Fruit fly (Drosophila melanogaster) whole organism, embryonic: ENCODE results near the gene geko.

Experiments used
- BEAF-32 ChIP-seq: fragments of 200-800 bp; sonication (Bioruptor generic); optimal IDR thresholded peaks from 3 replicates; lab custom pipeline; 2017; ENCODE audit warnings: missing biosample characterization, missing genetic modification characterization, mild to moderate bottlenecking, moderate library complexity, missing genetic modification reagents
- C15 ChIP-seq: fragments of 200-800 bp; sonication (Bioruptor generic); IDR thresholded peaks from 3 replicates; pipeline ENCODE4 v1.3.6; 2022; ENCODE audit warnings: missing biosample characterization, missing genetic modification characterization
- CG10431 ChIP-seq: fragments of 200-800 bp; sonication (Bioruptor generic); optimal IDR thresholded peaks from 3 replicates; lab custom pipeline; 2018; ENCODE audit warnings: missing biosample characterization, mild to moderate bottlenecking, missing genetic modification characterization
- CG10462 ChIP-seq: fragments of 200-800 bp; sonication (Bioruptor generic); optimal IDR thresholded peaks from 2 replicates; lab custom pipeline; 2016; ENCODE audit warnings: missing biosample characterization, missing genetic modification characterization
- CG11695 ChIP-seq: fragments of 200-800 bp; sonication (Bioruptor generic); IDR thresholded peaks from 3 replicates; pipeline ENCODE4 v1.3.6; 2022; ENCODE audit warnings: missing biosample characterization, missing genetic modification characterization
- CG12391 ChIP-seq: fragments of 200-800 bp; sonication (Bioruptor generic); optimal IDR thresholded peaks from 3 replicates; lab custom pipeline; 2018; ENCODE audit warnings: missing biosample characterization, mild to moderate bottlenecking, missing genetic modification characterization, moderate library complexity
- CG13624 ChIP-seq: fragments of 200-800 bp; sonication (Bioruptor generic); optimal IDR thresholded peaks from 2 replicates; lab custom pipeline; 2016; ENCODE audit warnings: missing biosample characterization, missing genetic modification characterization
- CG1603 ChIP-seq: fragments of 200-800 bp; sonication (Bioruptor generic); optimal IDR thresholded peaks from 2 replicates; lab custom pipeline; 2019; ENCODE audit warnings: missing biosample characterization, mild to moderate bottlenecking, missing genetic modification characterization, moderate library complexity
- CG16815 ChIP-seq: fragments of 200-800 bp; sonication (Bioruptor generic); optimal IDR thresholded peaks from 3 replicates; lab custom pipeline; 2017; ENCODE audit warnings: missing biosample characterization, mild to moderate bottlenecking, missing genetic modification characterization
- CG18476 ChIP-seq: fragments of 200-800 bp; sonication (Bioruptor generic); optimal IDR thresholded peaks from 2 replicates; lab custom pipeline; 2016; ENCODE audit warnings: missing biosample characterization, mild to moderate bottlenecking, missing genetic modification characterization
- CG2199 ChIP-seq: fragments of 200-800 bp; sonication (Bioruptor generic); IDR thresholded peaks from 3 replicates; pipeline ENCODE4 v1.3.6; 2022; ENCODE audit warnings: missing biosample characterization, missing genetic modification characterization
- CG33213 ChIP-seq: fragments of 200-800 bp; sonication (Bioruptor generic); optimal IDR thresholded peaks from 3 replicates; lab custom pipeline; 2016; ENCODE audit warnings: missing biosample characterization, missing genetic modification characterization
- CG43689 ChIP-seq: fragments of 200-800 bp; sonication (Bioruptor generic); IDR thresholded peaks from 2 replicates; pipeline ENCODE4 v1.3.6; 2022; ENCODE audit warnings: missing biosample characterization, missing genetic modification characterization
- CG4424 ChIP-seq: fragments of 200-800 bp; sonication (Bioruptor generic); optimal IDR thresholded peaks from 3 replicates; lab custom pipeline; 2016; ENCODE audit warnings: missing biosample characterization, missing genetic modification characterization
- CG6272 ChIP-seq: fragments of 200-800 bp; sonication (Bioruptor generic); IDR thresholded peaks from 2 replicates; pipeline ENCODE4 v1.3.6; 2022; ENCODE audit warnings: missing biosample characterization, missing genetic modification characterization
- CG6765 ChIP-seq: fragments of 200-800 bp; sonication (Bioruptor generic); optimal IDR thresholded peaks from 3 replicates; lab custom pipeline; 2017; ENCODE audit warnings: missing biosample characterization, mild to moderate bottlenecking, missing genetic modification characterization
- CG6791 ChIP-seq: fragments of 200-800 bp; sonication (Bioruptor generic); IDR thresholded peaks from 3 replicates; pipeline ENCODE4 v1.3.6; 2022; ENCODE audit warnings: missing biosample characterization, missing genetic modification characterization; ENCODE audit not compliant: partially characterized antibody
- CG7372 ChIP-seq: fragments of 200-800 bp; sonication (Bioruptor generic); IDR thresholded peaks from 2 replicates; pipeline ENCODE4 v1.3.6; 2022; ENCODE audit warnings: missing biosample characterization, missing genetic modification characterization
- CG7556 ChIP-seq: fragments of 200-800 bp; sonication (Bioruptor generic); optimal IDR thresholded peaks from 2 replicates; lab custom pipeline; 2017; ENCODE audit warnings: missing biosample characterization, mild to moderate bottlenecking, missing genetic modification characterization
- CG8478 ChIP-seq: fragments of >200 bp; optimal IDR thresholded peaks from 2 replicates; lab custom pipeline; 2018
- CoRest ChIP-seq: fragments of 200-800 bp; sonication (Bioruptor generic); optimal IDR thresholded peaks from 3 replicates; lab custom pipeline; 2018; ENCODE audit warnings: missing biosample characterization, mild to moderate bottlenecking, missing genetic modification characterization, moderate library complexity
- Drgx ChIP-seq: fragments of 200-800 bp; sonication (Bioruptor generic); IDR thresholded peaks from 2 replicates; pipeline ENCODE4 v1.3.6; 2022; ENCODE audit warnings: missing biosample characterization, missing genetic modification characterization
- E2f1 ChIP-seq: fragments of 200-800 bp; sonication (Bioruptor generic); IDR thresholded peaks from 2 replicates; pipeline ENCODE4 v1.3.6; 2022; ENCODE audit warnings: missing biosample characterization, missing genetic modification characterization
- Elba2 ChIP-seq: fragments of 200-800 bp; sonication (Bioruptor generic); optimal IDR thresholded peaks from 3 replicates; lab custom pipeline; 2016; ENCODE audit warnings: missing biosample characterization, missing genetic modification characterization
- Jarid2 ChIP-seq: fragments of 200-800 bp; sonication (Bioruptor generic); optimal IDR thresholded peaks from 3 replicates; lab custom pipeline; 2017; ENCODE audit warnings: mild to moderate bottlenecking, missing biosample characterization, missing genetic modification reagents, missing genetic modification characterization
- Mad ChIP-seq: fragments of 200-800 bp; sonication (Bioruptor generic); optimal IDR thresholded peaks from 2 replicates; lab custom pipeline; 2016; ENCODE audit warnings: missing biosample characterization, missing genetic modification characterization
- NC2β ChIP-seq: fragments of 200-800 bp; sonication (Bioruptor generic); optimal IDR thresholded peaks from 2 replicates; lab custom pipeline; 2016; ENCODE audit warnings: missing biosample characterization, missing genetic modification characterization
- Opbp ChIP-seq: fragments of 200-800 bp; sonication (Bioruptor generic); IDR thresholded peaks from 3 replicates; pipeline ENCODE4 v1.3.6; 2022; ENCODE audit warnings: missing biosample characterization, missing genetic modification characterization; ENCODE audit not compliant: partially characterized antibody
- Side ChIP-seq: fragments of 200-800 bp; sonication (Bioruptor generic); optimal IDR thresholded peaks from 2 replicates; lab custom pipeline; 2016; ENCODE audit warnings: missing biosample characterization, missing genetic modification characterization
- Trl ChIP-seq, 3 experiments: fragments of >200 bp in 2 of 3; fragments of 200-800 bp in 1 of 3; sonication (Bioruptor generic) in 1 of 3; optimal IDR thresholded peaks; 2 replicates in 1 of 3; 3 replicates in 2 of 3; lab custom pipeline; 2016 to 2017; ENCODE audit warnings: missing biosample characterization in 1 of 3, missing genetic modification characterization in 1 of 3
- Vsx1 ChIP-seq: fragments of 200-800 bp; sonication (Bioruptor generic); optimal IDR thresholded peaks from 2 replicates; lab custom pipeline; 2017; ENCODE audit warnings: missing biosample characterization, mild to moderate bottlenecking, missing genetic modification characterization, missing genetic modification reagents
- Xbp1 ChIP-seq: fragments of 200-800 bp; sonication (Bioruptor generic); optimal IDR thresholded peaks from 3 replicates; lab custom pipeline; 2016; ENCODE audit warnings: missing biosample characterization, mild to moderate bottlenecking, missing genetic modification characterization
- ac ChIP-seq: fragments of 200-800 bp; sonication (Bioruptor generic); optimal IDR thresholded peaks from 3 replicates; lab custom pipeline; 2017; ENCODE audit warnings: missing biosample characterization, mild to moderate bottlenecking, missing genetic modification characterization
- cg ChIP-seq: fragments of 200-800 bp; sonication (Bioruptor generic); optimal IDR thresholded peaks from 3 replicates; lab custom pipeline; 2019; ENCODE audit warnings: missing biosample characterization, mild to moderate bottlenecking, missing genetic modification characterization, moderate library complexity
- chinmo ChIP-seq: fragments of 200-800 bp; sonication (Bioruptor generic); IDR thresholded peaks from 4 replicates; pipeline ENCODE4 v1.3.6; 2022; ENCODE audit warnings: missing biosample characterization, missing genetic modification characterization; ENCODE audit not compliant: partially characterized antibody
- cwo ChIP-seq: fragments of 200-800 bp; sonication (Bioruptor generic); optimal IDR thresholded peaks from 3 replicates; lab custom pipeline; 2017; ENCODE audit warnings: missing biosample characterization, missing genetic modification characterization, mild to moderate bottlenecking, moderate library complexity, missing genetic modification reagents
- dm ChIP-seq: fragments of 200-800 bp; sonication (Bioruptor generic); optimal IDR thresholded peaks from 3 replicates; lab custom pipeline; 2016; ENCODE audit warnings: missing biosample characterization, missing genetic modification characterization
- emc ChIP-seq: fragments of 200-800 bp; sonication (Bioruptor generic); optimal IDR thresholded peaks from 2 replicates; lab custom pipeline; 2016; ENCODE audit warnings: missing biosample characterization, missing genetic modification characterization
- fru ChIP-seq: fragments of >200 bp; optimal IDR thresholded peaks from 2 replicates; lab custom pipeline; 2017
- knrl ChIP-seq: fragments of 200-800 bp; sonication (Bioruptor generic); IDR thresholded peaks from 3 replicates; pipeline ENCODE4 v1.3.6; 2022; ENCODE audit warnings: missing biosample characterization, missing genetic modification characterization; ENCODE audit not compliant: partially characterized antibody
- mirr ChIP-seq: fragments of 200-800 bp; sonication (Bioruptor generic); optimal IDR thresholded peaks from 3 replicates; lab custom pipeline; 2018; ENCODE audit warnings: missing biosample characterization, mild to moderate bottlenecking, missing genetic modification characterization
- nerfin-2 ChIP-seq: fragments of 200-800 bp; sonication (Bioruptor generic); IDR thresholded peaks from 2 replicates; pipeline ENCODE4 v1.3.6; 2022; ENCODE audit warnings: missing biosample characterization, missing genetic modification characterization; ENCODE audit not compliant: partially characterized antibody
- nmo ChIP-seq: fragments of 200-800 bp; sonication (Bioruptor generic); optimal IDR thresholded peaks from 2 replicates; lab custom pipeline; 2018; ENCODE audit warnings: missing biosample characterization, mild to moderate bottlenecking, missing genetic modification characterization, moderate library complexity
- nom ChIP-seq: fragments of 200-800 bp; sonication (Bioruptor generic); optimal IDR thresholded peaks from 2 replicates; lab custom pipeline; 2017; ENCODE audit warnings: missing biosample characterization, missing genetic modification characterization, mild to moderate bottlenecking, moderate library complexity, missing genetic modification reagents
- org-1 ChIP-seq: fragments of 200-800 bp; sonication (Bioruptor generic); optimal IDR thresholded peaks from 2 replicates; lab custom pipeline; 2017; ENCODE audit warnings: missing biosample characterization, missing genetic modification characterization
- pan ChIP-seq, 4 experiments: fragments of >200 bp in 3 of 4; fragments of 200-800 bp in 1 of 4; sonication (Bioruptor generic) in 1 of 4; optimal IDR thresholded peaks in 3 of 4; IDR thresholded peaks in 1 of 4; 2 replicates each; pipeline versions ENCODE4 v1.3.6 to Lab custom; 2017 to 2022; ENCODE audit warnings: missing biosample characterization in 2 of 4, missing genetic modification characterization in 2 of 4, mixed read lengths in 1 of 4
- ro ChIP-seq: fragments of 200-800 bp; sonication (Bioruptor generic); IDR thresholded peaks from 2 replicates; pipeline ENCODE4 v1.3.6; 2022; ENCODE audit warnings: missing biosample characterization, missing genetic modification characterization

Gene geko

dm6 chr3L:18106021-18106944 is 32.9 kb upstream of the geko start, which contains the start of the genes CG13698 and mRpS26 (continued):
- no peak for TF ChIP-seq mirr (GFP tag; lab: Kevin White, UChicago)
- no peak; the same call in 1 of the 2 replicates for TF ChIP-seq nerfin-2
- peak; percentile 72 for TF ChIP-seq CG4424 (GFP tag; lab: Kevin White, UChicago)
- 0 out of 2 replicates have a peak, but pooled peaks have one; percentile 9 for TF ChIP-seq E2f1 (GFP tag; lab: Robert Waterston, UW)
- TF ChIP-seq CG7556 (GFP tag; lab: Kevin White, UChicago), result peak; percentile 71
- TF ChIP-seq cwo (GFP tag; lab: Kevin White, UChicago), result peak; percentile 53
- no peak for TF ChIP-seq Vsx1 (GFP tag; lab: Kevin White, UChicago)
- no peak for TF ChIP-seq CG8478 (lab: Kevin White, UChicago)
- TF ChIP-seq CoRest (tag; lab: Kevin White, UChicago), result peak; percentile 86
- peak; percentile 9 for TF ChIP-seq CG10462 (GFP tag; lab: Kevin White, UChicago)
- TF ChIP-seq Mad (GFP tag; lab: Kevin White, UChicago), result peak; percentile 52
- no peak for TF ChIP-seq NC2β (GFP tag; lab: Kevin White, UChicago)
- TF ChIP-seq CG6272 (GFP tag; lab: Robert Waterston, UW), result 0 out of 2 replicates have a peak, but pooled peaks have one; percentile 13
- peak; percentile 34 for TF ChIP-seq org-1 (GFP tag; lab: Kevin White, UChicago)
- peak; percentile 86 for TF ChIP-seq CG12391
- TF ChIP-seq Elba2 (GFP tag; lab: Kevin White, UChicago), result no peak
- TF ChIP-seq ac (GFP tag; lab: Kevin White, UChicago), result no peak
- no peak for TF ChIP-seq ro (GFP tag; lab: Robert Waterston, UW)
- TF ChIP-seq Opbp, result peak; percentile 66; the same call in 1 of the 3 replicates
- TF ChIP-seq CG11695, result no peak; the same call in 2 of the 3 replicates
- peak; percentile 26; the same call in 1 of the 3 replicates for TF ChIP-seq knrl (GFP tag; lab: Robert Waterston, UW)
- TF ChIP-seq BEAF-32 (GFP tag; lab: Kevin White, UChicago), result peak; percentile 57
- peak; percentile 48 for TF ChIP-seq CG13624 (GFP tag; lab: Kevin White, UChicago)
- TF ChIP-seq dm (GFP tag; lab: Kevin White, UChicago), result no peak
- peak; percentile 71; the same call in 2 of the 3 replicates for TF ChIP-seq CG2199 (GFP tag; lab: Robert Waterston, UW)
- TF ChIP-seq Jarid2, result peak; percentile 90
- no peak; the same call in 2 of the 4 replicates for TF ChIP-seq chinmo
- peak; percentile 60; the same call in 2 of the 3 replicates for TF ChIP-seq CG6791 (GFP tag; lab: Robert Waterston, UW)
- peak; percentile 69 for TF ChIP-seq CG7372 (GFP tag; lab: Robert Waterston, UW)
- no peak for TF ChIP-seq emc (GFP tag; lab: Kevin White, UChicago)
- peak; percentile 53 for TF ChIP-seq CG16815
- TF ChIP-seq Drgx (GFP tag; lab: Robert Waterston, UW), result peak; percentile 34; the same call in 1 of the 2 replicates
- peak; percentile 39 for TF ChIP-seq CG10431 (GFP tag; lab: Kevin White, UChicago)
- TF ChIP-seq CG6765 (GFP tag; lab: Kevin White, UChicago), result peak; percentile 40
- TF ChIP-seq Side (GFP tag; lab: Kevin White, UChicago), result no peak
- no peak for TF ChIP-seq C15 (GFP tag; lab: Robert Waterston, UW)
- TF ChIP-seq CG43689 (GFP tag; lab: Robert Waterston, UW), result no peak
- no peak for TF ChIP-seq fru (lab: Kevin White, UChicago)
- TF ChIP-seq CG1603 (tag; lab: Kevin White, UChicago), result peak; percentile 30
- peak; percentile 82 for TF ChIP-seq nmo (GFP tag; lab: Kevin White, UChicago)
- TF ChIP-seq CG33213 (GFP tag; lab: Kevin White, UChicago), result no peak
- TF ChIP-seq nom (GFP tag; lab: Kevin White, UChicago), result no peak
- TF ChIP-seq Xbp1 (GFP tag; lab: Kevin White, UChicago), result peak; percentile 80
- peak; percentile 14 for TF ChIP-seq CG18476
- TF ChIP-seq cg (GFP tag; lab: Kevin White, UChicago), result no peak
- TF ChIP-seq pan (optimal IDR thresholded peaks at IDR 0.05; lab: Kevin White, UChicago), result no peak
- peak in 1 of 2 experiments; percentile 69 for TF ChIP-seq pan (GFP tag; optimal IDR thresholded peaks at IDR 0.05 in 1 of 2, IDR thresholded peaks at IDR 0.05 in 1 of 2)
- TF ChIP-seq Trl (optimal IDR thresholded peaks at IDR 0.05; lab: Kevin White, UChicago), result no peak
- TF ChIP-seq Trl (GFP tag; optimal IDR thresholded peaks at IDR 0.05; lab: Kevin White, UChicago), result peak; percentile 40
